Fruit fly (Drosophila melanogaster) whole organism, embryonic: ENCODE measurements around the gene CG31788.

Source experiments
- Abd-B ChIP-seq: fragments of 200-800 bp; sonication (Bioruptor generic); optimal IDR thresholded peaks from 2 replicates; lab custom pipeline; 2018; ENCODE audit warnings: missing biosample characterization, mild to moderate bottlenecking, missing genetic modification characterization, moderate library complexity
- Atf6 ChIP-seq: fragments of 200-800 bp; sonication (Bioruptor generic); IDR thresholded peaks from 2 replicates; pipeline ENCODE4 v1.3.6; 2022; ENCODE audit warnings: missing biosample characterization, missing genetic modification characterization
- Bteb2 ChIP-seq: fragments of 200-800 bp; sonication (Bioruptor generic); optimal IDR thresholded peaks from 2 replicates; lab custom pipeline; 2016; ENCODE audit warnings: missing biosample characterization, missing genetic modification characterization
- CG10267 ChIP-seq: fragments of 200-800 bp; sonication (Bioruptor generic); optimal IDR thresholded peaks from 2 replicates; lab custom pipeline; 2018; ENCODE audit warnings: missing biosample characterization, mild to moderate bottlenecking, missing genetic modification characterization, moderate library complexity
- CG11504 ChIP-seq: fragments of 200-800 bp; sonication (Bioruptor generic); optimal IDR thresholded peaks from 3 replicates; lab custom pipeline; 2019; ENCODE audit warnings: missing biosample characterization, mild to moderate bottlenecking, missing genetic modification characterization, moderate library complexity
- CG11560 ChIP-seq: fragments of 200-800 bp; sonication (Bioruptor generic); IDR thresholded peaks from 3 replicates; pipeline ENCODE4 v1.3.6; 2022; ENCODE audit warnings: missing biosample characterization, missing genetic modification characterization
- CG13123 ChIP-seq: fragments of 200-800 bp; sonication (Bioruptor generic); optimal IDR thresholded peaks from 2 replicates; lab custom pipeline; 2016; ENCODE audit warnings: missing biosample characterization, missing genetic modification characterization
- CG15011 ChIP-seq: fragments of 200-800 bp; sonication (Bioruptor generic); optimal IDR thresholded peaks from 3 replicates; lab custom pipeline; 2018; ENCODE audit warnings: missing biosample characterization, mild to moderate bottlenecking, missing genetic modification characterization
- CG15696 ChIP-seq: fragments of 200-800 bp; sonication (Bioruptor generic); optimal IDR thresholded peaks from 2 replicates; lab custom pipeline; 2019; ENCODE audit warnings: missing biosample characterization, mild to moderate bottlenecking, missing genetic modification characterization, moderate library complexity
- CG17328 ChIP-seq: fragments of 200-800 bp; sonication (Bioruptor generic); IDR thresholded peaks from 2 replicates; pipeline ENCODE4 v1.3.6; 2022; ENCODE audit warnings: missing biosample characterization, missing genetic modification characterization
- CG17361 ChIP-seq: fragments of 200-800 bp; sonication (Bioruptor generic); IDR thresholded peaks from 3 replicates; pipeline ENCODE4 v1.3.6; 2022; ENCODE audit warnings: missing biosample characterization, missing genetic modification characterization
- CG17802 ChIP-seq: fragments of 200-800 bp; sonication (Bioruptor generic); optimal IDR thresholded peaks from 2 replicates; lab custom pipeline; 2018; ENCODE audit warnings: missing biosample characterization, mild to moderate bottlenecking, missing genetic modification characterization, moderate library complexity
- CG31441 ChIP-seq: fragments of 200-800 bp; sonication (Bioruptor generic); IDR thresholded peaks from 2 replicates; pipeline ENCODE4 v1.3.6; 2022; ENCODE audit warnings: missing biosample characterization, missing genetic modification characterization
- CG34422 ChIP-seq: fragments of 200-800 bp; sonication (Bioruptor generic); IDR thresholded peaks from 3 replicates; pipeline ENCODE4 v1.3.6; 2022; ENCODE audit warnings: missing biosample characterization, missing genetic modification characterization
- CG4404 ChIP-seq: fragments of 200-800 bp; sonication (Bioruptor generic); IDR thresholded peaks from 2 replicates; pipeline ENCODE4 v1.3.6; 2022; ENCODE audit warnings: missing biosample characterization, missing genetic modification characterization
- CG4424 ChIP-seq: fragments of 200-800 bp; sonication (Bioruptor generic); optimal IDR thresholded peaks from 3 replicates; lab custom pipeline; 2016; ENCODE audit warnings: missing biosample characterization, missing genetic modification characterization
- CG5245 ChIP-seq: fragments of 200-800 bp; sonication (Bioruptor generic); optimal IDR thresholded peaks from 3 replicates; lab custom pipeline; 2016; ENCODE audit warnings: missing biosample characterization, missing genetic modification characterization
- CG7556 ChIP-seq: fragments of 200-800 bp; sonication (Bioruptor generic); optimal IDR thresholded peaks from 2 replicates; lab custom pipeline; 2017; ENCODE audit warnings: missing biosample characterization, mild to moderate bottlenecking, missing genetic modification characterization
- CG7839 ChIP-seq: fragments of 200-800 bp; sonication (Bioruptor generic); optimal IDR thresholded peaks from 3 replicates; lab custom pipeline; 2018; ENCODE audit warnings: missing biosample characterization, mild to moderate bottlenecking, missing genetic modification characterization, moderate library complexity
- CG9727 ChIP-seq: fragments of 200-800 bp; sonication (Bioruptor generic); optimal IDR thresholded peaks from 3 replicates; lab custom pipeline; 2017; ENCODE audit warnings: missing biosample characterization, mild to moderate bottlenecking, missing genetic modification characterization
- CG9932 ChIP-seq: fragments of 200-800 bp; sonication (Bioruptor generic); IDR thresholded peaks from 2 replicates; pipeline ENCODE4 v1.3.6; 2022; ENCODE audit warnings: missing biosample characterization, missing genetic modification characterization
- Deaf1 ChIP-seq: fragments of 200-800 bp; optimal IDR thresholded peaks from 3 replicates; lab custom pipeline; 2019; ENCODE audit warnings: missing biosample characterization, mild to moderate bottlenecking, missing genetic modification characterization, moderate library complexity
- Drgx ChIP-seq: fragments of 200-800 bp; sonication (Bioruptor generic); IDR thresholded peaks from 2 replicates; pipeline ENCODE4 v1.3.6; 2022; ENCODE audit warnings: missing biosample characterization, missing genetic modification characterization
- Gsc ChIP-seq: fragments of 200-800 bp; sonication (Bioruptor generic); IDR thresholded peaks from 2 replicates; pipeline ENCODE4 v1.3.6; 2022; ENCODE audit warnings: missing biosample characterization, missing genetic modification characterization
- Hsf ChIP-seq: fragments of 200-800 bp; sonication (Bioruptor generic); optimal IDR thresholded peaks from 3 replicates; lab custom pipeline; 2016; ENCODE audit warnings: missing biosample characterization, missing genetic modification characterization
- Sox102F ChIP-seq: fragments of 200-800 bp; sonication (Bioruptor generic); optimal IDR thresholded peaks from 2 replicates; lab custom pipeline; 2018; ENCODE audit warnings: missing biosample characterization, mild to moderate bottlenecking, missing genetic modification characterization, moderate library complexity
- Xrp1 ChIP-seq: fragments of 200-800 bp; sonication (Bioruptor generic); IDR thresholded peaks from 2 replicates; pipeline ENCODE4 v1.3.6; 2022; ENCODE audit warnings: missing biosample characterization, missing genetic modification characterization
- cato ChIP-seq: fragments of 200-800 bp; sonication (Bioruptor generic); optimal IDR thresholded peaks from 2 replicates; lab custom pipeline; 2016; ENCODE audit warnings: missing biosample characterization, missing genetic modification characterization, borderline replicate concordance
- croc ChIP-seq: fragments of 200-800 bp; sonication (Bioruptor generic); conservative IDR thresholded peaks from 3 replicates; pipeline ENCODE4 v1.3.6; 2022; ENCODE audit warnings: missing biosample characterization, missing genetic modification characterization
- dmrt11E ChIP-seq: fragments of 200-800 bp; sonication (Bioruptor generic); optimal IDR thresholded peaks from 3 replicates; lab custom pipeline; 2018; ENCODE audit warnings: missing biosample characterization, mild to moderate bottlenecking, missing genetic modification characterization, moderate library complexity
- dmrt99B ChIP-seq: fragments of 200-800 bp; sonication (Bioruptor generic); optimal IDR thresholded peaks from 2 replicates; lab custom pipeline; 2018; ENCODE audit warnings: missing biosample characterization, mild to moderate bottlenecking, missing genetic modification characterization, moderate library complexity
- fd96Cb ChIP-seq: fragments of 200-800 bp; sonication (Bioruptor generic); optimal IDR thresholded peaks from 2 replicates; lab custom pipeline; 2018; ENCODE audit warnings: missing biosample characterization, mild to moderate bottlenecking, missing genetic modification characterization, moderate library complexity
- lab ChIP-seq: fragments of 200-800 bp; sonication (Bioruptor generic); optimal IDR thresholded peaks from 3 replicates; lab custom pipeline; 2017; ENCODE audit warnings: missing biosample characterization, missing genetic modification characterization, mild to moderate bottlenecking, moderate library complexity, missing genetic modification reagents
- lmd ChIP-seq: fragments of 200-800 bp; sonication (Bioruptor generic); IDR thresholded peaks from 2 replicates; pipeline ENCODE4 v1.3.6; 2022; ENCODE audit warnings: missing biosample characterization, missing genetic modification characterization
- prd ChIP-seq, 3 experiments: fragments of >200 bp in 2 of 3; fragments of 200-800 bp in 1 of 3; sonication (Bioruptor generic) in 1 of 3; optimal IDR thresholded peaks in 2 of 3; IDR thresholded peaks in 1 of 3; 2 replicates in 2 of 3; 3 replicates in 1 of 3; pipeline versions ENCODE4 v1.3.6 to Lab custom; 2017 to 2022; ENCODE audit warnings: missing biosample characterization in 1 of 3, missing genetic modification characterization in 1 of 3
- ranshi ChIP-seq: fragments of 200-800 bp; sonication (Bioruptor generic); IDR thresholded peaks from 2 replicates; pipeline ENCODE4 v1.3.6; 2022; ENCODE audit warnings: missing biosample characterization, missing genetic modification characterization
- tll ChIP-seq, 2 experiments: fragments of 200-800 bp in 1 of 2; fragments of >200 bp in 1 of 2; sonication (Bioruptor generic) in 1 of 2; optimal IDR thresholded peaks; 2 replicates each; lab custom pipeline; 2017 to 2019; ENCODE audit warnings: missing biosample characterization in 2 of 2, missing genetic modification characterization in 2 of 2, mild to moderate bottlenecking in 1 of 2, moderate library complexity in 1 of 2
- zen ChIP-seq: fragments of 200-800 bp; sonication (Bioruptor generic); optimal IDR thresholded peaks from 3 replicates; lab custom pipeline; 2018; ENCODE audit warnings: missing biosample characterization, mild to moderate bottlenecking, missing genetic modification characterization, moderate library complexity

CG31788 gene

dm6 chr2L:18287171-18287570, 29.4 kb upstream of the CG31788 start:
- TF ChIP-seq CG7839 (tag; lab: Kevin White, UChicago), result peak; percentile 63
- TF ChIP-seq lmd, result 0 out of 2 replicates have a peak, but pooled peaks have one; percentile 19
- peak; percentile 10 for TF ChIP-seq lab (GFP tag; lab: Kevin White, UChicago)
- TF ChIP-seq croc, result peak; percentile 30; the same call in 1 of the 3 replicates
- TF ChIP-seq CG34422 (GFP tag; lab: Robert Waterston, UW), result 0 out of 3 replicates have a peak, but pooled peaks have one; percentile 13
- TF ChIP-seq prd (optimal IDR thresholded peaks at IDR 0.05; lab: Kevin White, UChicago), result no peak
- TF ChIP-seq prd (GFP tag; IDR thresholded peaks at IDR 0.05; lab: Robert Waterston, UW), result peak; percentile 68; the same call in 2 of the 3 replicates
- TF ChIP-seq CG17328 (GFP tag; lab: Robert Waterston, UW), result 0 out of 2 replicates have a peak, but pooled peaks have one; percentile 17
- no peak for TF ChIP-seq CG7556
- peak; percentile 12 for TF ChIP-seq CG15696
- TF ChIP-seq dmrt99B (tag; lab: Kevin White, UChicago), result peak; percentile 24
- peak; percentile 34 for TF ChIP-seq CG9727 (GFP tag; lab: Kevin White, UChicago)
- TF ChIP-seq Sox102F, result peak; percentile 2
- no peak for TF ChIP-seq CG11560 (tag; lab: Robert Waterston, UW)
- TF ChIP-seq ranshi (GFP tag; lab: Robert Waterston, UW), result 0 out of 2 replicates have a peak, but pooled peaks have one; percentile 20
- TF ChIP-seq dmrt11E (tag; lab: Kevin White, UChicago), result peak; percentile 16
- TF ChIP-seq CG17361, result no peak
- no peak for TF ChIP-seq Hsf (GFP tag; lab: Kevin White, UChicago)
- TF ChIP-seq Drgx (GFP tag; lab: Robert Waterston, UW), result peak; percentile 20; the same call in 1 of the 2 replicates
- no peak for TF ChIP-seq cato
- TF ChIP-seq CG11504 (tag; lab: Kevin White, UChicago), result peak; percentile 35
- TF ChIP-seq Gsc (GFP tag; lab: Robert Waterston, UW), result peak; percentile 13; the same call in 1 of the 2 replicates
- TF ChIP-seq CG10267 (tag; lab: Kevin White, UChicago), result peak; percentile 39
- no peak for TF ChIP-seq Atf6 (GFP tag; lab: Robert Waterston, UW)
- TF ChIP-seq fd96Cb, result peak; percentile 19
- no peak for TF ChIP-seq CG15011 (GFP tag; lab: Kevin White, UChicago)
- TF ChIP-seq CG9932 (GFP tag; lab: Robert Waterston, UW), result 0 out of 2 replicates have a peak, but pooled peaks have one; percentile 4
- TF ChIP-seq CG5245 (GFP tag; lab: Kevin White, UChicago), result peak; percentile 38
- TF ChIP-seq CG31441 (GFP tag; lab: Robert Waterston, UW), result peak; percentile 22; the same call in 1 of the 2 replicates
- TF ChIP-seq zen (tag; lab: Kevin White, UChicago), result peak; percentile 50
- TF ChIP-seq CG4404, result peak; percentile 40; the same call in 1 of the 2 replicates
- peak; percentile 14 for TF ChIP-seq Abd-B (GFP tag; lab: Kevin White, UChicago)
- TF ChIP-seq, all 482 proteins: peak for 24

- TF ChIP-seq tll (GFP tag; optimal IDR thresholded peaks at IDR 0.05; lab: Kevin White, UChicago), result no peak
- no peak for TF ChIP-seq CG13123
- no peak for TF ChIP-seq Xrp1 (GFP tag; lab: Robert Waterston, UW)
- no peak for TF ChIP-seq CG4424 (GFP tag; lab: Kevin White, UChicago)
- no peak for TF ChIP-seq CG17802
- no peak for TF ChIP-seq Bteb2 (GFP tag; lab: Kevin White, UChicago)
- no peak for TF ChIP-seq Deaf1 (tag; lab: Kevin White, UChicago)
These were observed 27.8 kb upstream of the CG31788 start, which contains the start of gene CG31787 for dm6 chr2L:18285620-18286019. Gene CG31787 (minus strand): TSS chr2L:18285720.
